Worm (Caenorhabditis elegans) whole organism, L3 larva: ENCODE measurements around the gene best-18.

Experiments used
- aly-2 ChIP-seq: fragments of 150-350 bp; optimal IDR thresholded peaks from 2 replicates; lab custom pipeline; 2014; ENCODE audit warnings: missing biosample characterization, missing genetic modification characterization
- egl-5 ChIP-seq: fragments of 150-350 bp; optimal IDR thresholded peaks from 2 replicates; lab custom pipeline; 2017; ENCODE audit warnings: missing biosample characterization, missing genetic modification reagents, missing genetic modification characterization, inconsistent platforms
- elt-1 ChIP-seq: fragments of 150-350 bp; optimal IDR thresholded peaks from 2 replicates; lab custom pipeline; 2014; ENCODE audit warnings: missing biosample characterization, missing genetic modification characterization
- elt-2 ChIP-seq: sonication (generic microtip); optimal IDR thresholded peaks from 2 replicates; lab custom pipeline; 2016; ENCODE audit warnings: missing genetic modification reagents, mild to moderate bottlenecking, missing genetic modification characterization, missing compliant biosample characterization
- elt-3 ChIP-seq, 3 experiments: fragments of 150-350 bp in 1 of 3; sonication (generic microtip) in 2 of 3; optimal IDR thresholded peaks; 2 replicates in 2 of 3; 4 replicates in 1 of 3; lab custom pipeline; 2014 to 2017; ENCODE audit warnings: missing biosample characterization in 3 of 3, missing genetic modification characterization in 3 of 3
- eor-1 ChIP-seq, 2 experiments: fragments of 150-350 bp; optimal IDR thresholded peaks; 2 replicates each; lab custom pipeline; 2014 to 2018; ENCODE audit warnings: missing biosample characterization in 2 of 2, missing genetic modification characterization in 2 of 2
- fkh-10 ChIP-seq: sonication (generic microtip); optimal IDR thresholded peaks from 2 replicates; lab custom pipeline; 2017; ENCODE audit warnings: missing biosample characterization, missing genetic modification reagents, missing genetic modification characterization
- hmg-11 ChIP-seq: sonication (generic microtip); optimal IDR thresholded peaks from 2 replicates; lab custom pipeline; 2016; ENCODE audit warnings: missing genetic modification characterization, missing compliant biosample characterization
- jun-1 ChIP-seq: fragments of 150-350 bp; optimal IDR thresholded peaks from 2 replicates; lab custom pipeline; 2014; ENCODE audit warnings: missing biosample characterization, missing genetic modification reagents, missing genetic modification characterization
- lin-39 ChIP-seq: fragments of 150-350 bp; optimal IDR thresholded peaks from 2 replicates; lab custom pipeline; 2018; ENCODE audit warnings: missing biosample characterization, missing genetic modification reagents, missing genetic modification characterization
- mdl-1 ChIP-seq: fragments of 150-350 bp; optimal IDR thresholded peaks from 2 replicates; lab custom pipeline; 2014; ENCODE audit warnings: missing biosample characterization, missing genetic modification characterization
- mml-1 ChIP-seq: fragments of 150-350 bp; sonication (generic microtip); optimal IDR thresholded peaks from 3 replicates; lab custom pipeline; 2014; ENCODE audit warnings: missing biosample characterization, missing genetic modification characterization
- nhr-12 ChIP-seq: fragments of 150-350 bp; optimal IDR thresholded peaks from 2 replicates; lab custom pipeline; 2014; ENCODE audit warnings: missing biosample characterization, missing genetic modification characterization
- nhr-23 ChIP-seq: fragments of 150-350 bp; optimal IDR thresholded peaks from 2 replicates; lab custom pipeline; 2014; ENCODE audit warnings: missing biosample characterization, missing genetic modification reagents, missing genetic modification characterization
- nhr-237 ChIP-seq: fragments of 150-350 bp; optimal IDR thresholded peaks from 2 replicates; lab custom pipeline; 2014; ENCODE audit warnings: missing biosample characterization, missing genetic modification characterization
- nhr-43 ChIP-seq: sonication (generic microtip); optimal IDR thresholded peaks from 2 replicates; lab custom pipeline; 2016; ENCODE audit warnings: mild to moderate bottlenecking, missing genetic modification characterization, missing compliant biosample characterization; ENCODE audit not compliant: poor library complexity, severe bottlenecking
- nhr-76 ChIP-seq: fragments of 150-350 bp; sonication (generic microtip); optimal IDR thresholded peaks from 5 replicates; lab custom pipeline; 2014; ENCODE audit warnings: missing biosample characterization, missing genetic modification characterization
- skn-1 ChIP-seq: fragments of 150-350 bp; optimal IDR thresholded peaks from 2 replicates; lab custom pipeline; 2014; ENCODE audit warnings: missing biosample characterization, missing genetic modification characterization
- unc-62 ChIP-seq: fragments of 150-350 bp; sonication (generic microtip); optimal IDR thresholded peaks from 4 replicates; lab custom pipeline; 2014; ENCODE audit warnings: missing biosample characterization, missing genetic modification reagents, missing genetic modification characterization
- zag-1 ChIP-seq: fragments of 150-350 bp; optimal IDR thresholded peaks from 2 replicates; lab custom pipeline; 2014; ENCODE audit warnings: missing biosample characterization, missing genetic modification characterization

The best-18 gene

DNA sequence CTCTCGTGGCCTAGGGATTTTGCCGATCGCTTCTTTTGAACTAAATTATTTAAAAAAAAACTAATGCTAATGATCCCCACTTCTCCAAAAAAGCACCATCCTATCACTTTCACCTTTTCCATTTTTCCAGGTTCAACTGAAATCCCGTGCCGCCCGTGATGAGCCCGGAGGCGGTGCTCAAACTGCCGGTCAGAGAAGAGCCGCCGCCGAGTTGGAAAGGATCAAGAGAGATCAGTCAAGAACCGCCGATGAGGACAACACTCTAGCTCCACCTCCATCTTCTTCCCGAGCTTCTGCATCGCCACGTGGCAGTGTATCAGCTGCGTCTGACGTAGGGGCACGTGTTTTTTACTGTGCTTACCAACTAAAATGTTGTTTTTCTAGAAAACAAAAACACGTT is 41.1 kb downstream of the best-18 start:
- no peak for TF ChIP-seq nhr-43
- TF ChIP-seq skn-1 (tag; lab: Kevin White, UChicago): no peak
- TF ChIP-seq nhr-12 (tag; lab: Kevin White, UChicago): no peak
- no peak for TF ChIP-seq elt-1 (tag; lab: Kevin White, UChicago)
- TF ChIP-seq, all 47 proteins: peak for 0

DNA sequence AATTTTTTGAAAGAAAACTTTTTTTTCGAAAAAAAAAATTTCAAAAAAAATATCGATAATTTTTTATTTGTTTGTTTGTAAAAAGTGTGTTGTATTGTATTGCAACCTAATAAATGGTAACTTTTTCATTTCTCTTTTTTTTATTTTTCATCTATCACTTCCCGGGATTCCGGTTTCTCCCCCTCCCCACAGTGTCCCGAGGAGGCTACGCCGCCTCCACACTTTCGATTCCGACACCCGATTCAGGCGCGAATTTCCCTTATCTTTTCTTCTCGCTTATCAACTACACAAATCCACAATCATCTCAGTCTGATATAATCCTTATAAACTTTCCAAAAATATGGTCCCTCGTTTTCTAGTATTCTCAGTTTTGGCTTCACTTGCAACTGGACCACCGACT is 42.4 kb downstream of the best-18 start, which contains the start of gene R01H10.4:
Gene R01H10.4, plus strand, starts transcription at position 236 of the 400 bp plus-strand sequence.
- TF ChIP-seq nhr-76 (no peak), mml-1 (tag; lab: Kevin White, UChicago) (no peak), nhr-23 (tag; lab: Kevin White, UChicago) (peak; percentile 13), hmg-11 (tag; lab: Kevin White, UChicago) (no peak)

DNA sequence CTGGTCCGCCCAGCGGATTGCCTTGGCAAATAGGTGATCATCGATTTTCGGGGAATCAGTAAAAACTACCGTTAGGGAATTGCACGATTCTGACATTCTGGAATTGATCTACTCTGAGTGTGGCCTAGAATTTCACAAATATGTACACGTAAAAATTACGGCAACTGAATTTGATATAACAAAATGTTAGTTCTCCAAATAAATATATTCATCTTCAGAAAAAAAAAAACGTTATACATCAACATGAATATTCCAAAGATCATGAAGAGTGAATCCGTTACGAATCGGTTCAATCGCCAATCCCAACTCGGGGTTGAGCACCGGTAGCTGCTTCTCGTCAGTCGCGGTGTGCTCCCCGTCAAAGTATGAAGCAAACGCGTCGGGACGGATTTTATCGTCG is 46.4 kb downstream of the best-18 start, which contains the start of gene rip-1:
Gene rip-1, minus strand, starts transcription at position 101 of the 400 bp plus-strand sequence.
- TF ChIP-seq fkh-10 (GFP tag; lab: Kevin White, UChicago) (no peak), mdl-1 (tag; lab: Kevin White, UChicago) (no peak), elt-2 (tag; lab: Kevin White, UChicago) (no peak), eor-1 (tag; optimal IDR thresholded peaks at IDR 0.05; lab: Kevin White, UChicago) (no peak)

DNA sequence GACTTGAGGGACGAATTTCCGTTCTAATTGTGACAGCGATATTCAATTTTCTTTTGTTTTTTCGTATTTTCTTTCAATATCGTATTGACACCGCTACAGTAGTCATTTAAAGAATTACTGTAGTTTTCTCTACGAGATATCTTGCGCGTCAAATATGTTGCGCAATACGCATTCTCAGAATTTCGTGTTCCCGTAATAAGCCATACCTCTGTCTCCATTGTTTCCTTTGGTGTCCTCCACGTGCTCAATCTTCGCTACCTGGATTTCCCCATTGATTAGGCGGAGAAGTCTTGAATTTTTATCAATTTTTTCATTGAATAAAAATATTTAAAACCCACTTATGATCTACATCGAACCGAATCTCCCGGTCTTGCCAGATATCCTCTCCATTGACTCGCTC is 49.1 kb downstream of the best-18 start:
- TF ChIP-seq nhr-237 (no peak), zag-1 (tag; lab: Kevin White, UChicago) (no peak), egl-5 (no peak), skn-1 (tag; lab: Kevin White, UChicago) (no peak), unc-62 (no peak), aly-2 (no peak), elt-3 (tag; optimal IDR thresholded peaks at IDR 0.05; lab: Kevin White, UChicago) (no peak), nhr-23 (tag; lab: Kevin White, UChicago) (no peak), jun-1 (tag; lab: Kevin White, UChicago) (no peak), elt-2 (tag; lab: Kevin White, UChicago) (no peak)
- TF ChIP-seq, all 47 proteins: peak for 0

DNA sequence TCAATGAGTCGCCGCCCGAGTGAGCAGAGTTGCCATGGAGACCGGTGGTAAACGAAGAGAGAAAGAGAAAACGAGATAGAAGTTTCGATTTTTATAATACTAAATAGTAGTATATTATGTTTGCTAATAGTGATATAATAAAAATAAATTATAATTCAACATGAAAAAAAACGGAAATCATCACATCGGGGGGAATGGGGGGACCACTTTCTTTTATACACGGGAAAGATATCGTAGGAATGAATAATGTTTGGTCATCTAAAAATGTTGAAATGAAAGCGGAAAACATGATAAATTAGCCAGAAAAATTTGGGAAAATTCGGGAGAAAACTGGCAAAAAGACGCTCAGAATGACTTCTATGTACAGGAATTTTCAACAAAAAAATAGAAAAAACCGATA is 49.5 kb downstream of the best-18 start, which contains the start of gene bbs-5:
Gene bbs-5, minus strand, starts transcription at position 101 of the 400 bp plus-strand sequence.
- TF ChIP-seq lin-39 (no peak), skn-1 (tag; lab: Kevin White, UChicago) (no peak)
